Worm (Caenorhabditis elegans): Measurements from ENCODE around the gene F08D12.7.

F08D12.7 gene

DNA sequence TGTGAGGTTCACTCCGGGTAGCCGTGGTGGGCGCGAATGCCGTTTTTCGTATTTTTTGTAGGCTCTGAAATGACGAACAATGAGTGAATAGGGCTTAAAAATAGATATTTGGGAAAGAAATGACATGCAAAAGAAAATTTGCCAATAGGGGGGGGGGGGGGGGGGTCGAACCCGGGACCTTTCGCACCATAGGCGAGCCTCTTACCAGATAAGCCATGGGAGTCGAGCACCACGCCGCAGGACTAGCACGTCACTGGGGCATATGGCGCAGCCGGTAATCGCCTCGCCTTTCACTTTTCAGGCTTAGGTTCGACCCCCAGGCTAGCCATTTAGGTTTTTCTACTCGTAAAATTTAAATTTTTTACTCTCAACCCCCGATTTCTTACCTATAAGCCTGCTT is 49.7 kb downstream of the F08D12.7 start:
- TF ChIP-seq zfh-2 (GFP tag; conservative IDR thresholded peaks at IDR 0.05) (peak; percentile 81), egrh-3 (GFP tag; IDR thresholded peaks at IDR 0.05) (peak; percentile 74; the same call in 1 of the 2 replicates), attf-5 (GFP tag; optimal IDR thresholded peaks at IDR 0.05) (no peak), mcd-1 (GFP tag; IDR thresholded peaks at IDR 0.05) (0 out of 2 replicates have a peak, but pooled peaks have one; percentile 10), bed-1 (GFP tag; IDR thresholded peaks at IDR 0.05) (no peak), nhr-27 (tag; optimal IDR thresholded peaks at IDR 0.05) (no peak)

DNA sequence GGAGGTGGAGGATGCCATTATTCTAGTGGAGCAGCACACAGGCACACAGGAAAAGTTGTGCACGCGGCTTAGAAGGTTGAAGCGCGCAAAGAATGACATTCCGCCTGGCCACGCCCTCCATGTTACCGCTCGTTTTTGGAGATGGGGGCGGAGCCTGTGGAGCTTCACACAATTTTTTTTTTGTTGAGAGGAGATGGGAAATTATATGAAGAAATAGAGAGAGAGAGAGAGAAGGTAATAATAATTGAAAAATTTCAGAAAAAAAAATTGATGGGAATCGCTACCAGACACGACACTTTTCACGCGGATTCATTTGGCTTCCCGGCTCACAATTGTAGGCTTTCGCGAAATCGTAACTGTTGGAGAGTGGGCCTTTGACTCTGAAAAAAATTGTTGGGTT is 51.6 kb downstream of the F08D12.7 start, which contains the start of gene T05A8.3:
Gene T05A8.3, minus strand, starts transcription at position 101 of the 400 bp plus-strand sequence.
- no peak for TF ChIP-seq nhr-90 (tag; optimal IDR thresholded peaks at IDR 0.05)
- TF ChIP-seq zfh-2 (GFP tag; conservative IDR thresholded peaks at IDR 0.05) = 0 out of 2 replicates have a peak, but pooled peaks have one; percentile 26

Measured in whole organism, young adult.